Worm (Caenorhabditis elegans) whole organism, mixed stage, embryonic: ENCODE data around the gene rbm-25.

ENCODE experiments used
- M03D4.4 ChIP-seq: sonication (generic microtip); optimal IDR thresholded peaks from 2 replicates; lab custom pipeline; 2017; ENCODE audit warnings: mild to moderate bottlenecking, missing genetic modification characterization, missing compliant biosample characterization
- bed-3 ChIP-seq: fragments of 200-800 bp; sonication (Bioruptor generic); optimal IDR thresholded peaks from 3 replicates; lab custom pipeline; 2018; ENCODE audit warnings: mild to moderate bottlenecking, missing genetic modification characterization, moderate library complexity, missing compliant biosample characterization
- blmp-1 ChIP-seq: fragments of 150-350 bp; optimal IDR thresholded peaks from 2 replicates; lab custom pipeline; 2014; ENCODE audit warnings: missing biosample characterization, missing genetic modification characterization
- ceh-39 ChIP-seq: fragments of 150-350 bp; optimal IDR thresholded peaks from 2 replicates; lab custom pipeline; 2014; ENCODE audit warnings: missing biosample characterization, missing genetic modification characterization
- ceh-83 ChIP-seq: fragments of 200-800 bp; sonication (Bioruptor generic); optimal IDR thresholded peaks from 2 replicates; lab custom pipeline; 2018; ENCODE audit warnings: mild to moderate bottlenecking, missing genetic modification characterization, missing compliant biosample characterization
- ces-1 ChIP-seq: fragments of 150-350 bp; optimal IDR thresholded peaks from 2 replicates; lab custom pipeline; 2014; ENCODE audit warnings: missing biosample characterization, missing genetic modification reagents, missing genetic modification characterization
- cnd-1 ChIP-seq: fragments of 200-800 bp; sonication (Bioruptor generic); optimal IDR thresholded peaks from 2 replicates; lab custom pipeline; 2018; ENCODE audit warnings: mild to moderate bottlenecking, missing genetic modification characterization, missing compliant biosample characterization
- drap-1 ChIP-seq: fragments of 200-800 bp; sonication (Bioruptor generic); optimal IDR thresholded peaks from 3 replicates; lab custom pipeline; 2018; ENCODE audit warnings: mild to moderate bottlenecking, missing genetic modification characterization, missing compliant biosample characterization
- flh-1 ChIP-seq: fragments of 200-800 bp; sonication (Bioruptor generic); optimal IDR thresholded peaks from 2 replicates; lab custom pipeline; 2018; ENCODE audit warnings: mild to moderate bottlenecking, missing genetic modification characterization, moderate library complexity, missing compliant biosample characterization
- ham-2 ChIP-seq: fragments of 200-800 bp; sonication (Bioruptor generic); optimal IDR thresholded peaks from 2 replicates; lab custom pipeline; 2018; ENCODE audit warnings: mild to moderate bottlenecking, missing genetic modification characterization, missing compliant biosample characterization
- hlh-1 ChIP-seq: fragments of 150-350 bp; optimal IDR thresholded peaks from 2 replicates; lab custom pipeline; 2014; ENCODE audit warnings: missing biosample characterization, missing genetic modification reagents, missing genetic modification characterization
- lin-13 ChIP-seq: fragments of 150-350 bp; optimal IDR thresholded peaks from 2 replicates; lab custom pipeline; 2014; ENCODE audit warnings: missing biosample characterization, missing genetic modification characterization
- lin-32 ChIP-seq: fragments of 200-800 bp; sonication (Bioruptor generic); optimal IDR thresholded peaks from 2 replicates; lab custom pipeline; 2018; ENCODE audit warnings: mild to moderate bottlenecking, missing genetic modification characterization, missing compliant biosample characterization
- lsy-2 ChIP-seq: fragments of 150-350 bp; optimal IDR thresholded peaks from 2 replicates; lab custom pipeline; 2014; ENCODE audit warnings: missing biosample characterization, missing genetic modification characterization
- mep-1 ChIP-seq: fragments of 150-350 bp; optimal IDR thresholded peaks from 2 replicates; lab custom pipeline; 2017; ENCODE audit warnings: missing biosample characterization, missing genetic modification reagents, missing genetic modification characterization, inconsistent platforms
- nhr-12 ChIP-seq: fragments of 150-350 bp; optimal IDR thresholded peaks from 2 replicates; lab custom pipeline; 2014; ENCODE audit warnings: missing biosample characterization, missing genetic modification characterization
- nhr-2 ChIP-seq: fragments of 150-350 bp; optimal IDR thresholded peaks from 2 replicates; lab custom pipeline; 2014; ENCODE audit warnings: missing biosample characterization, missing genetic modification characterization
- nhr-237 ChIP-seq: fragments of 150-350 bp; optimal IDR thresholded peaks from 2 replicates; lab custom pipeline; 2014; ENCODE audit warnings: missing biosample characterization, missing genetic modification characterization
- nhr-28 ChIP-seq: fragments of 150-350 bp; optimal IDR thresholded peaks from 2 replicates; lab custom pipeline; 2014; ENCODE audit warnings: missing biosample characterization, missing genetic modification characterization
- pha-4 ChIP-seq: fragments of 150-350 bp; optimal IDR thresholded peaks from 2 replicates; lab custom pipeline; 2018; ENCODE audit warnings: missing biosample characterization, missing genetic modification reagents, missing genetic modification characterization
- snpc-4 ChIP-seq: fragments of 150-350 bp; optimal IDR thresholded peaks from 2 replicates; lab custom pipeline; 2014; ENCODE audit warnings: missing biosample characterization, missing genetic modification characterization
- tbx-8 ChIP-seq: fragments of 200-800 bp; sonication (Bioruptor generic); optimal IDR thresholded peaks from 2 replicates; lab custom pipeline; 2018; ENCODE audit warnings: mild to moderate bottlenecking, missing genetic modification characterization, moderate library complexity, missing compliant biosample characterization
- unc-120 ChIP-seq: sonication (generic microtip); optimal IDR thresholded peaks from 2 replicates; lab custom pipeline; 2017; ENCODE audit warnings: missing genetic modification characterization, missing compliant biosample characterization; ENCODE audit not compliant: poor library complexity, severe bottlenecking
- unc-39 ChIP-seq: fragments of 150-350 bp; optimal IDR thresholded peaks from 2 replicates; lab custom pipeline; 2014; ENCODE audit warnings: missing biosample characterization, missing genetic modification characterization
- unc-62 ChIP-seq: fragments of 150-350 bp; optimal IDR thresholded peaks from 2 replicates; lab custom pipeline; 2014; ENCODE audit warnings: missing biosample characterization, missing genetic modification reagents, missing genetic modification characterization
- zip-8 ChIP-seq: fragments of 150-350 bp; optimal IDR thresholded peaks from 2 replicates; lab custom pipeline; 2014; ENCODE audit warnings: missing biosample characterization, missing genetic modification characterization
- ztf-11 ChIP-seq: fragments of 150-350 bp; optimal IDR thresholded peaks from 2 replicates; lab custom pipeline; 2014; ENCODE audit warnings: missing biosample characterization, missing genetic modification characterization

rbm-25 gene

ce11 chrV:12467755-12468154 lies 30.3 kb upstream of the rbm-25 start:
- TF ChIP-seq ceh-39 (tag; lab: Kevin White, UChicago) (no peak), ceh-83 (GFP tag; lab: Kevin White, UChicago) (no peak), ces-1 (no peak), nhr-12 (tag; lab: Kevin White, UChicago) (no peak), ztf-11 (tag; lab: Kevin White, UChicago) (no peak), cnd-1 (no peak), lsy-2 (tag; lab: Kevin White, UChicago) (no peak), zip-8 (tag; lab: Kevin White, UChicago) (no peak), unc-62 (GFP tag; lab: Kevin White, UChicago) (no peak), snpc-4 (no peak), hlh-1 (tag; lab: Kevin White, UChicago) (no peak)

- TF ChIP-seq lin-13 (tag; lab: Kevin White, UChicago), result no peak
- no peak for TF ChIP-seq unc-39 (tag; lab: Kevin White, UChicago)
- TF ChIP-seq flh-1, result no peak
- TF ChIP-seq unc-62 (GFP tag; lab: Kevin White, UChicago), result no peak
- no peak for TF ChIP-seq snpc-4
- TF ChIP-seq bed-3, result no peak
- TF ChIP-seq lin-32 (GFP tag; lab: Kevin White, UChicago), result no peak
Observed at ce11 chrV:12468363-12468762, 29.6 kb upstream of the rbm-25 start, which contains the start of gene F28C1.3. F28C1.3 (plus strand) TSS chrV:12468663.

- TF ChIP-seq cnd-1, result no peak
- TF ChIP-seq nhr-237, result no peak
- TF ChIP-seq nhr-28 (tag; lab: Kevin White, UChicago), result no peak
- no peak for TF ChIP-seq ham-2 (GFP tag; lab: Kevin White, UChicago)
- no peak for TF ChIP-seq flh-1
- no peak for TF ChIP-seq ceh-39 (tag; lab: Kevin White, UChicago)
- no peak for TF ChIP-seq blmp-1
- TF ChIP-seq unc-120 (tag; lab: Kevin White, UChicago), result no peak
Observed at ce11 chrV:12470324-12470723, 27.7 kb upstream of the rbm-25 start.

ce11 chrV:12475360-12475759 lies 22.7 kb upstream of the rbm-25 start:
- no peak for TF ChIP-seq ces-1

- TF ChIP-seq hlh-1 (tag; lab: Kevin White, UChicago) (peak; percentile 22), tbx-8 (no peak), unc-62 (GFP tag; lab: Kevin White, UChicago) (peak; percentile 34), unc-120 (tag; lab: Kevin White, UChicago) (peak; percentile 72)
Observed at ce11 chrV:12477139-12477538, 20.9 kb upstream of the rbm-25 start.

- no peak for TF ChIP-seq tbx-8
- TF ChIP-seq zip-8 (tag; lab: Kevin White, UChicago), result no peak
- peak; percentile 9 for TF ChIP-seq ham-2 (GFP tag; lab: Kevin White, UChicago)
- TF ChIP-seq hlh-1 (tag; lab: Kevin White, UChicago), result no peak
Observed at ce11 chrV:12478111-12478510, 19.9 kb upstream of the rbm-25 start, which contains the start of gene atn-1. atn-1 (plus strand) TSS chrV:12478411.

- TF ChIP-seq unc-120 (tag; lab: Kevin White, UChicago) (peak; percentile 27), ceh-39 (tag; lab: Kevin White, UChicago) (no peak), bed-3 (no peak), hlh-1 (tag; lab: Kevin White, UChicago) (peak; percentile 54), mep-1 (tag; lab: Kevin White, UChicago) (no peak), nhr-2 (no peak)
Observed at ce11 chrV:12478990-12479389, 19.0 kb upstream of the rbm-25 start.

DNA sequence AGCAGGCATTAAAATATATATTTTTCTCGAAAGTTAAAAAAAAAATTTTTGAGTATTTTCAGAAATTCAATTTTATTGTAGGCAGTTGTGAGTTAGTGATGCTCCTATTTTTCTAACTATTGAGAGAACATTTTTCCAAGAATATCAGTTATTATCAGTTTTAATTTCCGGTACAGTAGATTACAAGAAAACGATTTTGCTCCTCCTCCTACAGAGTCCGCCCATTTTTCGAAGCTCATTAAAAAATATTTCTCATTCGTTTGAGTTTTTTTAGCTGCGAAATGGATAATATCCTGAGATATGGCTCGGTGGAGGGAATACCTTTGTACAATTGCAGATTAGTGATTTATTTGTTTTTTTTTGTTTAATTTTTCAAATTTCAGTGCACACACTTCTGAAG lies 13.4 kb upstream of the rbm-25 start, which contains the start of gene srt-39:
srt-39 (plus strand) TSS at position 301 of the 400 bp plus-strand sequence.
- TF ChIP-seq lin-13 (tag; lab: Kevin White, UChicago) (no peak), M03D4.4 (tag; lab: Kevin White, UChicago) (no peak), unc-62 (GFP tag; lab: Kevin White, UChicago) (no peak), zip-8 (tag; lab: Kevin White, UChicago) (no peak), flh-1 (no peak), pha-4 (no peak), ham-2 (GFP tag; lab: Kevin White, UChicago) (no peak), mep-1 (tag; lab: Kevin White, UChicago) (no peak), ces-1 (no peak), nhr-12 (tag; lab: Kevin White, UChicago) (no peak), ceh-83 (GFP tag; lab: Kevin White, UChicago) (no peak), drap-1 (GFP tag; lab: Kevin White, UChicago) (no peak)
